Fruit fly (Drosophila melanogaster) whole organism, wandering third instar larva: ENCODE data around the gene MetRS-m.
A peak's percentile ranks its signal among the peaks of the same experiment; 100 is the strongest.

Source experiments
- CG32264 ChIP-seq: fragments of 200-800 bp; sonication (Bioruptor generic); optimal IDR thresholded peaks from 2 replicates; lab custom pipeline; 2016; ENCODE audit warnings: missing biosample characterization, missing genetic modification characterization
- CrebA ChIP-seq: fragments of 200-800 bp; sonication (Bioruptor generic); optimal IDR thresholded peaks from 2 replicates; lab custom pipeline; 2016; ENCODE audit warnings: missing biosample characterization, mild to moderate bottlenecking, missing genetic modification characterization, borderline replicate concordance
- Dfd ChIP-seq: fragments of >200 bp; optimal IDR thresholded peaks from 2 replicates; lab custom pipeline; 2017; ENCODE audit warnings: missing biosample characterization, missing genetic modification characterization
- Dif ChIP-seq: fragments of 200-275, 200-300 bp; sonication (Bioruptor generic); optimal IDR thresholded peaks from 2 replicates; lab custom pipeline; 2018; ENCODE audit warnings: missing biosample characterization, missing genetic modification characterization; ENCODE audit not compliant: partially characterized antibody
- GATAd ChIP-seq: sonication (Bioruptor generic); optimal IDR thresholded peaks from 2 replicates; lab custom pipeline; 2016; ENCODE audit warnings: missing biosample characterization, missing genetic modification characterization
- HLH106 ChIP-seq: fragments of 200-800 bp; optimal IDR thresholded peaks from 3 replicates; lab custom pipeline; 2019; ENCODE audit warnings: missing biosample characterization, mild to moderate bottlenecking, missing genetic modification characterization, moderate library complexity
- Hr83 ChIP-seq: fragments of 200-300 bp; sonication (Bioruptor generic); optimal IDR thresholded peaks from 2 replicates; lab custom pipeline; 2016; ENCODE audit warnings: missing biosample characterization, mild to moderate bottlenecking, missing genetic modification characterization, moderate library complexity; ENCODE audit not compliant: poor library complexity, severe bottlenecking
- Jra ChIP-seq: sonication (Bioruptor generic); optimal IDR thresholded peaks from 2 replicates; lab custom pipeline; 2016; ENCODE audit warnings: missing biosample characterization, missing genetic modification characterization
- Mio ChIP-seq: sonication (Bioruptor generic); optimal IDR thresholded peaks from 2 replicates; lab custom pipeline; 2016; ENCODE audit warnings: missing biosample characterization, missing genetic modification characterization
- Myc ChIP-seq: fragments of >200 bp; optimal IDR thresholded peaks from 2 replicates; lab custom pipeline; 2017
- N ChIP-seq: fragments of >200 bp; optimal IDR thresholded peaks from 2 replicates; lab custom pipeline; 2018; ENCODE audit warnings: missing biosample characterization, missing external identifiers, missing genetic modification characterization
- OdsH ChIP-seq: fragments of 200-800 bp; sonication (Bioruptor generic); optimal IDR thresholded peaks from 2 replicates; lab custom pipeline; 2016; ENCODE audit warnings: missing biosample characterization, mild to moderate bottlenecking, missing genetic modification characterization
- Rel ChIP-seq, 2 experiments: fragments of 200-800 bp; sonication (Bioruptor generic) in 1 of 2; optimal IDR thresholded peaks; 2 replicates in 1 of 2; 3 replicates in 1 of 2; lab custom pipeline; 2016 to 2019; ENCODE audit warnings: mild to moderate bottlenecking in 2 of 2, missing biosample characterization in 2 of 2, missing genetic modification characterization in 2 of 2, moderate library complexity in 1 of 2
- Sp1 ChIP-seq: fragments of 200-800 bp; sonication (Bioruptor generic); optimal IDR thresholded peaks from 3 replicates; lab custom pipeline; 2019; ENCODE audit warnings: missing biosample characterization, mild to moderate bottlenecking, missing genetic modification characterization, moderate library complexity
- Vsx2 ChIP-seq: fragments of 200-300, 225-300 bp; sonication (Bioruptor generic); optimal IDR thresholded peaks from 2 replicates; lab custom pipeline; 2018; ENCODE audit warnings: missing biosample characterization, missing genetic modification characterization; ENCODE audit not compliant: partially characterized antibody
- dl ChIP-seq, 2 experiments: fragments of 175-275, 200-275 bp in 1 of 2; fragments of 200-275 bp in 1 of 2; sonication (Bioruptor generic); optimal IDR thresholded peaks; lab custom pipeline; 2018; ENCODE audit warnings: mild to moderate bottlenecking in 2 of 2, missing biosample characterization in 2 of 2, missing genetic modification characterization in 2 of 2, moderate library complexity in 2 of 2; ENCODE audit not compliant: partially characterized antibody in 2 of 2, insufficient read depth in 1 of 2
- dsf ChIP-seq: sonication (Bioruptor generic); optimal IDR thresholded peaks from 2 replicates; lab custom pipeline; 2016; ENCODE audit warnings: missing biosample characterization, missing genetic modification characterization, borderline replicate concordance
- foxo ChIP-seq, 2 experiments: fragments of 200-800 bp; sonication (Bioruptor generic); optimal IDR thresholded peaks; 2 replicates in 1 of 2; 3 replicates in 1 of 2; lab custom pipeline; 2016 to 2017; ENCODE audit warnings: missing biosample characterization in 2 of 2, missing genetic modification characterization in 2 of 2
- fru ChIP-seq: fragments of 200-800 bp; sonication (Bioruptor generic); optimal IDR thresholded peaks from 3 replicates; lab custom pipeline; 2016; ENCODE audit warnings: missing biosample characterization, mild to moderate bottlenecking, missing genetic modification characterization
- jim ChIP-seq: fragments of 175-275, 200-325 bp; sonication (Bioruptor generic); optimal IDR thresholded peaks from 2 replicates; lab custom pipeline; 2016; ENCODE audit warnings: missing biosample characterization, mild to moderate bottlenecking, missing genetic modification characterization
- lola ChIP-seq: fragments of >200 bp; optimal IDR thresholded peaks from 2 replicates; lab custom pipeline; 2017; ENCODE audit warnings: missing biosample characterization, missing genetic modification characterization
- pan ChIP-seq: fragments of >200 bp; optimal IDR thresholded peaks from 2 replicates; lab custom pipeline; 2017
- psq ChIP-seq: fragments of 200-800 bp; sonication (Bioruptor generic); optimal IDR thresholded peaks from 3 replicates; lab custom pipeline; 2017; ENCODE audit warnings: missing biosample characterization, mild to moderate bottlenecking, missing genetic modification characterization, moderate library complexity
- rgr ChIP-seq: fragments of 200-800 bp; sonication (Bioruptor generic); optimal IDR thresholded peaks from 3 replicates; lab custom pipeline; 2016; ENCODE audit warnings: missing biosample characterization, mild to moderate bottlenecking, missing genetic modification characterization
- sage ChIP-seq: fragments of 200-800 bp; sonication (Bioruptor generic); optimal IDR thresholded peaks from 2 replicates; lab custom pipeline; 2016; ENCODE audit warnings: missing biosample characterization, mild to moderate bottlenecking, missing genetic modification characterization
- tai ChIP-seq: sonication (Bioruptor generic); optimal IDR thresholded peaks from 2 replicates; lab custom pipeline; 2016; ENCODE audit warnings: missing biosample characterization, missing genetic modification characterization
- usp ChIP-seq: fragments of >200 bp; optimal IDR thresholded peaks from 2 replicates; lab custom pipeline; 2017; ENCODE audit warnings: missing biosample characterization, missing genetic modification characterization
- woc ChIP-seq: sonication (Bioruptor generic); optimal IDR thresholded peaks from 2 replicates; lab custom pipeline; 2016; ENCODE audit warnings: missing biosample characterization, mild to moderate bottlenecking, missing genetic modification characterization

MetRS-m gene

DNA sequence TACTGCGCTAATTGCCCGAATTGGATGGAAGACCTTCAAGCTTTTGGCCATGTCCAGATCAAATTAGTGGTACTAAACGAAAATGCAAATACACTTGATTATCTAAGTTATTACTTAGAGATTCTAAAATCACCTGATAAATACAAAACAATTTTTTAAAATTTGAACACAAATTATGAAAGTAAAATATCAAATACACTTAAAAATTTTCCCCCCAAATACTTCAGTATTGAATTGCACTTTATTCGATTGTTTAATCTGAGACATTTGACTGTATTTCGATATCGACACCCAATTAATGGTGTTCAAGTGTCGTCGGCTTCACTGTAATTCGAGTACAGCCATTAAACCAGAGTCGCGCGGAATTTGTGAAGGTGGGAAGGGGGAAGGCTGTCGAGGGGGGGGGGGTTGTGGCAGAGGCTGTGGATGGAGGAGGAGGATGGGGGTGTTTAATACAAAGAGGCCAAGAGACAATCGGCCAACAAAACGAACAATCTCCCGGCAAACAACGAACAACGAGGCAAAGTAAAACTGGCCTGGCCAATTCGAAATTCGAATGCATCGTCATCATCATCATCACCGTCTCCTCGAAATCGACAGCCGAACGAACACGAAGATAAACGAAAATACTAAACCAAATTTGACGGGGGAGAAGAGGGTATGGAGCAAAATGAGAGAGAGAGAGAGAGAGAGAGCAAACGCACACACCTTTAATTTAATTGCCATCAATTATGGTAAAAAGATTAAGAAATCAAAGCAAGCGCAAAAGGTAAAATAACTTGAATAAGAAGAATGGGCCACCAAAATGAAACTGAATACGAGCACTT lies 22.6 kb upstream of the MetRS-m start:
- TF ChIP-seq Vsx2 (GFP tag; lab: Kevin White, UChicago) = peak; percentile 64
- TF ChIP-seq Dif (GFP tag; lab: Kevin White, UChicago) = peak; percentile 48
- no peak for TF ChIP-seq Sp1 (GFP tag; lab: Kevin White, UChicago)
- no peak for TF ChIP-seq tai (GFP tag; lab: Kevin White, UChicago)
- peak; percentile 15 for TF ChIP-seq HLH106 (tag; lab: Kevin White, UChicago)
- TF ChIP-seq, all 38 proteins: peak for 3

DNA sequence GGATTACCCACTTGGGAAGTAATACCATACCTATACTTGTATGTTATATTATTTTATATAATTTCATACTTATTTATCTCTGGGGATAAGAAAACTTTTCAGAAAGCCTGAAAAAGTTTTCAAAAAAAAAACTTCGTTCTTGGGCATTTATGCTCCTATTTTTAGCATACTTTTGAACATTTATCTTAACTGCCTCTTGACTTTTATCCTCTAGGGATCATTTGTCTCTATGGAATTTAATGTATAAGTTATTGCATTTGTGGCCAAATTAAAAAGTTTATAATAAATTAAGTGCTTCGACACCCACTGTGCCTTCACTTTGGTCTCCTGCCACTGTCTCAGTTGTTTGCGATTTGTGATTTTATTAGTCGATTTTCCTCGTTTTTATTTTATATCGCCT lies 20.5 kb upstream of the MetRS-m start:
- no peak for TF ChIP-seq Jra (GFP tag; lab: Kevin White, UChicago)
- no peak for TF ChIP-seq N
- peak; percentile 10 for TF ChIP-seq HLH106 (tag; lab: Kevin White, UChicago)
- TF ChIP-seq OdsH (GFP tag; lab: Kevin White, UChicago) = peak; percentile 13
- peak; percentile 11 for TF ChIP-seq Sp1 (GFP tag; lab: Kevin White, UChicago)

DNA sequence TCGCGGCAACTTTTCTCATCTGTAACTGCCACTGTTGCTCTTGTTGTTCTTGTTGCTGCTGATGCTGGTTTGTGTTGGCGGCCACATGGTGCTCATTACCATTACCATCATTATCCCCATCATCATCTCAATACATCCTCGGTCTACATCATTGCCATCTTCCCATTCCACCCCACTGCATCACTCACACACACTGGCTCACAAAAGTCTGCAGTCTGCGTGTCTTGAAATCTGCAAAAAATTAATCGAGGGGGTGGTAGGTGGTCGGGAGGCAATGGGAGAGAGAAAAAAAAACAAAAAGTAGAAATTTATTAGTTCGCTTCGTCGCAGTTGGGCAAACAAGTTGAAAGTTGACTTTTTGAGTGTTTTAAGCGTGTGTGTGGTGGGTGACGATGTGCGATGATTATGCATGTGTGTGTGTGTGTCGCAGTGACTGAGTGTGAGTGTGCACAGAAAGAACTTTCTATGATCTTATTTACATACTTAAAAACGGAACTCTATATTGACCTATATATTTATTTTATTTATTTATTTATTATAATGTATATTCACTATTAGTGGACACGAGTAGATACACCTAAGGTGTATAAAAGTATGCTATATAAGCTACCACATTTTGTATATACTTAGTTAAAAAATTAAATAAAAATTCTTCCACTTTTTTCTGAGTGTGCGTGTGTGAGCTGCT lies 19.7 kb upstream of the MetRS-m start:
- TF ChIP-seq HLH106 (tag; lab: Kevin White, UChicago) (peak; percentile 21), lola (GFP tag; lab: Kevin White, UChicago) (no peak), dsf (GFP tag; lab: Kevin White, UChicago) (no peak)

DNA sequence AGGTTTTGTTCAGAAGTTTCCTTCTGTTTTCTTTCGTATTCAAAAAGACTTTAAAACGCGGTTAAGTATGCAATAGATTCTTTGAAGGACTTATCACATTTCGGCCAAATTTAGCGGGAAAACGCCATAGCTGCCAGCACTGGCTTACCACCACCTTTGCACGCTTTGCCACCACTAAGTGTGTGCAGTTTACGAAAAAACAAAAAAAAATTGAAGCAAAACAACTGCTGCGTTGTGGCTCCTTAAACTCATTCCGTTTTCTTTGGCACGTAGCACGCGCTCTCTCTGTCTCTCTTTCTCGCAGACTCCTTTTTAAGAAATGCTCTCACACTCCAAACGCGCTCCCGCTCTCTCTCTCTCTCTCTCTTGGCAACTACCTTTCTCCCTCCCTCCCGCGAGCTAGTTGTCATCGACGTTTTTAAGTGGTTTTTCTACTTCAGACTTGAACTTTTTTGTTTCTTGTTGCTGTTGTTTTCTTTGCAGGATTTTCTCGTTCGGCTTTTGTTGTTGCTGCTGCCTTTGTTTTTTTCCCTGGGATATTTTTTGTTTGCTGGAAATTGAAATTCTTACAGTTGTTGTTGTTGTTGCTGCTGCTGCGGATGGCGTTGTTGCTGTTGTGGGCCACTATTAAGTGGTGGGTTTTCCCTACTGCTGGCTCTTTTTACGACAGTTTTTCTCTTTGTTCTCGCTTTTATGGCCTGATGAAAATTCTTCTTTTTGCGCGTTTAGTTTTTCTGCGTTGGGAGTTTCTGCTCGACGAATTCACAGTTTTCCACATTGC lies 18.9 kb upstream of the MetRS-m start:
- TF ChIP-seq dl (GFP tag; optimal IDR thresholded peaks at IDR 0.05; lab: Kevin White, UChicago; ENCODE audit: insufficient read depth in 1 of 2, partially characterized antibody in 2 of 2) = peak; percentile 70 to 87
- TF ChIP-seq Myc (lab: Kevin White, UChicago) = peak; percentile 94
- peak; percentile 29 for TF ChIP-seq Dfd (GFP tag; lab: Kevin White, UChicago)
- peak; percentile 79 for TF ChIP-seq Dif (GFP tag; lab: Kevin White, UChicago)
- peak; percentile 34 for TF ChIP-seq CrebA (GFP tag; lab: Kevin White, UChicago)
- no peak for TF ChIP-seq Mio (GFP tag; lab: Kevin White, UChicago)
- no peak for TF ChIP-seq foxo (GFP tag; optimal IDR thresholded peaks at IDR 0.05; lab: Kevin White, UChicago)
- TF ChIP-seq woc (GFP tag; lab: Kevin White, UChicago) = no peak
- TF ChIP-seq Hr83 = peak; percentile 68
- TF ChIP-seq CG32264 (GFP tag; lab: Kevin White, UChicago) = no peak
- TF ChIP-seq Jra (GFP tag; lab: Kevin White, UChicago) = no peak
- peak; percentile 50 for TF ChIP-seq jim (GFP tag; lab: Kevin White, UChicago)
- no peak for TF ChIP-seq sage (GFP tag; lab: Kevin White, UChicago)
- TF ChIP-seq lola (GFP tag; lab: Kevin White, UChicago) = no peak
- TF ChIP-seq Vsx2 (GFP tag; lab: Kevin White, UChicago) = peak; percentile 80
- peak; percentile 25 for TF ChIP-seq HLH106 (tag; lab: Kevin White, UChicago)
- peak; percentile 9 for TF ChIP-seq fru
- TF ChIP-seq psq (GFP tag; lab: Kevin White, UChicago) = no peak
- TF ChIP-seq OdsH (GFP tag; lab: Kevin White, UChicago) = no peak
- TF ChIP-seq usp (GFP tag; lab: Kevin White, UChicago) = no peak
- TF ChIP-seq rgr (GFP tag; lab: Kevin White, UChicago) = no peak
- TF ChIP-seq pan (lab: Kevin White, UChicago) = no peak
- peak; percentile 31 for TF ChIP-seq Rel (GFP tag; optimal IDR thresholded peaks at IDR 0.05; lab: Kevin White, UChicago)
- TF ChIP-seq Rel (tag; optimal IDR thresholded peaks at IDR 0.05; lab: Kevin White, UChicago) = peak; percentile 0
- no peak for TF ChIP-seq GATAd (GFP tag; lab: Kevin White, UChicago)
